Fruit fly (Drosophila melanogaster) Kc167 (cell line): ENCODE results near the gene Sfp24Bb.

Experiments
- Myc ChIP-seq: fragments of >200 bp; optimal IDR thresholded peaks from 2 replicates; lab custom pipeline; 2017; ENCODE audit warnings: missing external identifiers
- Sin3A ChIP-seq: fragments of >200 bp; optimal IDR thresholded peaks from 2 replicates; lab custom pipeline; 2018; ENCODE audit warnings: missing external identifiers
- h ChIP-seq: fragments of >200 bp; optimal IDR thresholded peaks from 3 replicates; lab custom pipeline; 2018; ENCODE audit warnings: missing external identifiers
- insv ChIP-seq: fragments of >200 bp; optimal IDR thresholded peaks from 3 replicates; lab custom pipeline; 2018; ENCODE audit warnings: missing external identifiers
- psq ChIP-seq: fragments of >200 bp; optimal IDR thresholded peaks from 2 replicates; lab custom pipeline; 2017; ENCODE audit warnings: missing external identifiers
- ttk ChIP-seq: sonication (Bioruptor generic); optimal IDR thresholded peaks from 2 replicates; lab custom pipeline; 2017; ENCODE audit warnings: missing external identifiers

Sfp24Bb gene

DNA sequence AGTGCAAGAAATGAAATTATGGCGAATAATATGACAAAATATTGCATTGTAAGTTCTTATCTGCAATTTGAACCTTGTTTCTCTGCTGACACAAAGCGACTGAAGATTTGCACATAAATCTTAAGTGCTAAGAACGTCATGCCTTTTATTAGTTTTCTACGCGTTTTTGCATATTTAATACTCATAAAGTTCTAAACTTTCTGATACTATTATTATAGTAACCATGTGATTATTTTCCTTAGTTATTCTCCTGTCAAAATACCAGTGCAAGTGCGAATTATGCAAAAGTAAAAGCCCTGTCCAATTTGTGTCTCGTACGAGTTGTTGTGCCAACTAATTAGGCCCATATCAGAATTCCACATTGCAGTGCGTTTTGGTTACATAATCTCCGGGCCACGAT lies 906 bp upstream of the Sfp24Bb start, which contains the start of gene Sfp24Bc:
TSS of gene Sfp24Bc (minus strand) at position 101 of the 400 bp plus-strand sequence.
- TF ChIP-seq h (lab: Kevin White, UChicago) = no peak
- TF ChIP-seq Sin3A = no peak
- TF ChIP-seq Myc (lab: Kevin White, UChicago) = no peak
- TF ChIP-seq psq = no peak
- no peak for TF ChIP-seq ttk (lab: Kevin White, UChicago)
- TF ChIP-seq insv (lab: Kevin White, UChicago) = no peak

DNA sequence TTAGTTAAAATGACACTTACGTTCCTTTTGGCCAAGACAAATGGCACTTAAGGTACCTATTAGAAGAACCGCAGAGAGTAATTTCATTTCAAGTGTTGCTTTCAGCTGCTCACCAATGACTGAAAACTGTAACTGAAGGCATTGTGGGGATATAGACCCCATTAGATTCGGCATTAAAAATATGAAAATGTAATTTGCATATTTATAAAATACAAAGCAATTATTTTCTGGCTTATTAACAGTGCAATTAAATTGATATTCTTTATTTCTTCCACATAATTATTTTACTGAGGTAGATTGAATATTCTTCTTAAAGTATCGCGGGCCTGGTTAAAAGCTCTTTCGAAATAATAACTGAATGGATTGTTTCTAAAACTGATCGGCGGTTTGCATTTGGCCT lies 541 bp downstream of the Sfp24Bb start, which contains the start of gene Sfp24Bd:
TSS of gene Sfp24Bd (minus strand) at position 101 of the 400 bp plus-strand sequence.
- no peak for TF ChIP-seq Sin3A
- no peak for TF ChIP-seq psq
- no peak for TF ChIP-seq insv (lab: Kevin White, UChicago)
- TF ChIP-seq h (lab: Kevin White, UChicago) = no peak
- no peak for TF ChIP-seq Myc (lab: Kevin White, UChicago)
- no peak for TF ChIP-seq ttk (lab: Kevin White, UChicago)

DNA sequence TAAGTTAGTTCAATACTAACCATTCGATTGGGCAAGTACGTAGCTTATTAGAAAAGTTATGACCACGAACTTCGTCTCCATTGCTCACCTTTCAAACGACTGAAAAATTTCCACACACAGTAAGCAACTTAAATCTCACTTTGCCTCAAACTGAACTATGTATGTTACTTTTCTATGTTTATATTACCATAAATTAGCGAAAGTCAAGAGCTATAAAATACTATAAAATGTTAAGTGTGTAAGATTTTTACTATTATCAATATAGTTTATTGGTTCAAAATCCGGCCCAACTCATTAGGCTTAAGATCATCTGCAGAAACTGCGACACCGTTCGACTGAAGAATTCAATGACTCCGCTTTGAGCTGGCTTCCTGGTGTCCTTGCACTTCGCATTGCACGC lies 1.1 kb downstream of the Sfp24Bb start, which contains the start of gene Sfp24Ba:
TSS of gene Sfp24Ba (minus strand) at position 101 of the 400 bp plus-strand sequence.
- TF ChIP-seq Myc (lab: Kevin White, UChicago) = no peak

DNA sequence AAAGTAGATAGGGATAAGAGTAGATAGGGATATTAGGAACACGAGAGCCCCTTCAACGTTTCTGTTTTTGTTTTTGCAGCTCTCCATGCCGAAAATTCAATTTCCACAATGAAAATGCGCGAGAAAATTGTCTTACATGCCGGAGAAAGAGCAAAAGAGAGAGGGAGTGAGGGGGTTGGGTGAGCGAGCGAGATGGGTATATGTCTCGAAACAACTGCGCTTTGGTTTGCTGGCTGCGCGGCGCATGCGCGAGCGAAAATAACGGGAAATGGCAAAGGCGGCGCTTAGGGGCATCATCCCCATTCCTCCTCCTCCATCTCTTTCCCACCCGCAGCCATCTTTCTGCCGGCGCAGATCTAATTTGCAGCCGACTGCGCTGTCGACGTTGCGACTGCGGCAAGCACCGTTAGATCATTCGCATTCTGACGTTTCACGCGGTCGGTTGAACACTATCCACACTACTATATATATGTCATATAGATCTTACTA lies 7.2 kb downstream of the Sfp24Bb start, which contains the start of gene Drgx:
TSS of gene Drgx (plus strand) at position 439 of the 489 bp plus-strand sequence.
- no peak for TF ChIP-seq insv (lab: Kevin White, UChicago)
- no peak for TF ChIP-seq ttk (lab: Kevin White, UChicago)
- no peak for TF ChIP-seq h (lab: Kevin White, UChicago)
- no peak for TF ChIP-seq Sin3A
- no peak for TF ChIP-seq psq
- no peak for TF ChIP-seq Myc (lab: Kevin White, UChicago)

DNA sequence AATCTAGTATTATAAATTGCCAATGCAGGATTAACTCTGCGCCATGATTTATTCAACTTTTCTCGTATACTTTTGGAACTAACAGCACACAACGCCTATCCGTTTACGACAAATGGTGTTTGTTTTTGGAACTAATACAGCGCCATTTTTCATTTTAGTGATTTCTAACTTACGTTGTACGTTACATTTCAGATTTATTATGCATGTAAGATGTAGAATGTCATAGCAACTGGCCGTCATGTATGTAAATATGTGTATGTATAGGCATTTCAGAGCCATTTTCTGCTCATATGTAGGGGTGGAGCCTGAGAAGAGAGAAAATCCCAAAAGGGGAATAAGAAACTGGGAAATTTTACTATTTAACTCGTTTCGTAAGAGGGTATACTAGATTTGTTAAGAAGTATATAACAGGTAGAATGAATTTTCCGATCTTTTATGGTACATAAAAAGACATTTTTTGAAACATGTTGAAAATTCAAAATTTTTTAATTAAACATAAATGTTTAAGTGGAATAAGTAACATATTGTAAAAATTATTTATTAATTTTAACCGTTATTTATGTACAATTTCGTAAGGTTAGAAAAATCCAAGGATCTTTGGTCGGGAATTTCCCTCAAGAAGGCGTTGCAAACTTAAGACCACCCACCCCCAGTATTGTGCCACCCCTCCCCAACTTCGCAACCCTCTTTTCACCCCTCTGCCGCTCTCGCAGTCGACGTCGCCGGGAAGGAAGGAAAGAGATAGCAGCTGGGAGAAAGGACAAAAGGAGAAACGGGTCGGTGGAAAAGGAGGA lies 12.0 kb downstream of the Sfp24Bb start:
- TF ChIP-seq h (lab: Kevin White, UChicago) (no peak), ttk (lab: Kevin White, UChicago) (no peak), psq (no peak), insv (lab: Kevin White, UChicago) (no peak), Sin3A (no peak), Myc (lab: Kevin White, UChicago) (no peak)

DNA sequence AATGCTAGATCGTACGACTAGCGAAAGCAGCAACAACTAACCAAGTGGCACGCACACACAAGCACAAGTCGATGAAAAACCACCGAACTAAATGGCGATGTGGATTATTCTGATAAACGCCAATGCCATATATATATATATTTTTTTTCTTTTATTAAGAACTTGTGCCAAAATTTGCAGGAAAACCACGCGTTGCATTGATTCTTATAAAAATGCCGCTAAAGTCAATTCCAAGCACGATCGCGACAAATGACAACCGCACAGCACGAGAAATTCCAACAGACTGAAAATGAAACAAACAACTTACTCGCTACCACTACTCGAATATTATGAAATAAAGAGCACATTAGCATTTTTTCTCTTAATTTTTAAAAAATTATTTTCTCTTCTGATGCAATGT lies 12.9 kb downstream of the Sfp24Bb start, which contains the start of gene for:
TSS of gene for (minus strand) at position 287 of the 400 bp plus-strand sequence.
- no peak for TF ChIP-seq psq
- no peak for TF ChIP-seq insv (lab: Kevin White, UChicago)
- TF ChIP-seq Sin3A = no peak
- no peak for TF ChIP-seq Myc (lab: Kevin White, UChicago)
- TF ChIP-seq h (lab: Kevin White, UChicago) = no peak
- no peak for TF ChIP-seq ttk (lab: Kevin White, UChicago)

DNA sequence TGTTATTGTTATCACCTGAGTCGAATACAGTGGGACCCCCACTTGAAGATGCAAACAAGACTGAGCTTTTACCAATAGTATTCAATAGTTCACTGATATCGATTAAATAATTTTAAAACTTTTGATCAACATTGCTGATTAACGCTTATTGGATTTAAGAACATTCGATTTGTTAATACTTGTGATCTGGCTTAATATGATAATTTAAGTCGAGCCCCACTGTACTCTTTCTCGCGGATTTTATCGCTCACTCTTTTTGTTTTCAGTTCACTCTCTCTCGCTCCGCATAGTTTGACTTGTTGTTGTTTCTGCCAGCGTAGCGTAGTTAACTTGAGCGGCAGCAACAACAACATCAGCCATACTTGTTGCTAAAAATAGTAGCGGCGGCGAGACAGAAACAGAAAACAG lies 13.9 kb downstream of the Sfp24Bb start:
- TF ChIP-seq Myc (lab: Kevin White, UChicago) (no peak), ttk (lab: Kevin White, UChicago) (no peak), h (lab: Kevin White, UChicago) (no peak), insv (lab: Kevin White, UChicago) (no peak), psq (no peak), Sin3A (no peak)

DNA sequence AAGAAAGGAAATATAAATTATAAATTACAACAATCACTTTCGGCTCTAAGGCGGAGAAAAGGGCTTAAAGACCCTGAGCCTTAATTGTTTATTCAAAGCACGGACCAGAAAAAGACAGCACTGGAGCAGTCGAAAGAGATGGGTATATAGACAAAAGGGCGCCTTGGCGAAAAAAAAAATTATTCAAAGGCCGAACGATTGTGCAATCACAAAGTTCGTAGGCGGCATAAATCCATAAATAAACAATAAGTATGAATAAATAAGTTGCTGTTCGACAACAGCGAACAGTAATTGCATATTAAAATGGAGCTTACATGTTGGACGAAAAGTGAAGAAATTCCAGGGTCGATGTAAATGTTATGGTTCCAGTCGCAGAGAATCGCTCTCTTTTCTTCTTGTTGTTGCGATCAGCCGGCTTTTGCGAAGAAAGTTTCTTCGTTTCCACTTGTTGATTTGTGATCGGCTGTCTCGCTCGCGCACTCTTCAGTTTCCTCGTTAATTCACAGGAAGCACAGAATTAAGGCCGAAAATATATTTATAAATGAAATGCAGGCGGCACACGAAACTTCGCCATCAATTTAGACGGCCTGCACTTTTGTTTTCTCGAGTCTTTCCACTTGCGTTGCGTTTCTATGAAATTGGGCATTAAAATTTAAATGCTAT lies 14.5 kb downstream of the Sfp24Bb start:
- TF ChIP-seq psq (no peak), Myc (lab: Kevin White, UChicago) (no peak), h (lab: Kevin White, UChicago) (no peak), ttk (lab: Kevin White, UChicago) (no peak), insv (lab: Kevin White, UChicago) (no peak)

DNA sequence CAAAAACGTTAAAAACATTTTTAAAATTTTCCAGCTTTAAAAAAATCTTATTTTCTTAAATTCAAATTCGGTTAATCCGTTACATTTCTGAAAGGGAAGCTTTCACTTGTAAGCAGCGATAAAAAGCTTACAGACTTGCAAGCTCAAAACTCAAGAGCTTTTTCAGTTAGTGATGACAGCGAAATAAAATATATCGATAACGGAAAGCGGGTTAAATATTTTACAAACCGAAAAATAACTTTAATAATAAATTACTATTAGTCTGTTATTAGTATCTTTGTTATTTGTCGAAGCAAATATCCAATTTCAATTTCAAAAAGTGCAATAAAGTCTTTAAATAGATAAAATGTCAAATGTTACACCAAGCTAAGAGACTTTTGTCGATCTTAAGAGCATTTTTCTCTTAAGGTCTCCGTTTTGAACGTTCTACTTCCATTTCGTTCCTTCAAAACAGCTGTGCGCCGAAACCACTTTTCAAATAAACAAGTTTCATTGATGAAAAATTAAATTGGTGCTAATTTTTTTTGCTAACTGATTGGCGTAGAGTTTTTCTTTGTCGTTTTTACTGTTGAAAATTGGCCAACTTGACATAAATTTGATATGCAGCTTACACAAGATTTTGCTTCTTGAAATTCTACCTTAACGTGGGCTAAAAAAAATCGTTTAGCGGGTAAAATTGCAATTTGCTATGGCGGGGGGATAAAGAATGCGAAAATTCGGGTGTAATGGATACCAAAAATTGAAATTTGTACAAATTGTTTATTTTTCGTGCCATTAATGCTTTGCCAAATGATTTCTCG lies 21.2 kb downstream of the Sfp24Bb start:
- TF ChIP-seq psq (no peak), h (lab: Kevin White, UChicago) (no peak), ttk (lab: Kevin White, UChicago) (no peak), Sin3A (no peak), Myc (lab: Kevin White, UChicago) (no peak), insv (lab: Kevin White, UChicago) (no peak)

DNA sequence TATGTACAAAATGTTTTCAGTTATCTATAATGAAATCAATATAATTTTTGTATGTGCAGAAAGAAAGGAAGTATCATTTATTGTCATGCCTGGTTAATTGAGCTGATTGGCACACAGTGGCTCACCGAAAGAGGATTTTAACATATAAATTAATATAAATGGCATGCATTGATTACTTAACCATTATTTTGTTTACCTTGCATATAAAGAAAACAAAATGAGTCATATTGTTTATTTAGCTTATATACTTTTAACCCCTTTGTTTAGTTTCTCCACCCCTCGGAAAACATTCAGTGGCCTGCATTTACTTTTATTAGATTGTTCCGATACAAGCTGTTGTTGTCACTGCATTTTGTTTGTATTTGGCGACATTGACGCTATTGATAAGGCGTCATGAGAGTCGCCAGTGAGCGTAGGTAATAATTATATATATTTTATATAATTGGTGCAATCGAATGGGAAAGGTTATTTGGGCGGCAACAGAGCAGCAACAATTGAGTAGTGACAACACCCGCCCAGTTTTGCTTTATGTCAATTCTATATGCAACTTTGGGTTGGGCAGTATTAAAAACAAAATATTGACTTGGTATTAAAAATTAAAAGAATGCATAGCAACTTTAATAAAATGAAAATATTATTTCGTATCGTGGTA lies 21.9 kb downstream of the Sfp24Bb start:
- TF ChIP-seq h (lab: Kevin White, UChicago) (no peak), ttk (lab: Kevin White, UChicago) (no peak), psq (no peak), insv (lab: Kevin White, UChicago) (no peak), Sin3A (no peak), Myc (lab: Kevin White, UChicago) (no peak)

DNA sequence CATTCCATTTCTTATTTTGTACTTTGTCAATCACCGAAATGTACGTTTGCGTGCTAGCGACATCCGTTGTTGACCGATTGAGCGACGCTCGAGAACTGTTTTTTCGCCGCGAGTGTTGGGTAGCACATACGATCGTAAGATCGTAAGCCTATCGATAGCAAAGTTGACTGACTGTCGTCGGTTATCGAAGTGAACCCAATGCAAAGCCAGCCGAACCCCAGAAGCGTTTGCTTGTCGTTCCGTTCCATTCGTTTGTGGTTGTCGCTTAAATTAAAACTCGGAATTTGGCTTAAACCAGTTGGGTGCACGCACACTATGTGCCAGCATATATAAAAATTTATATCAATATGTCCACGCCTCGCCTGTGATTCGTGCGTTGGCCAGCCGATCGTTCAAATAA lies 23.5 kb downstream of the Sfp24Bb start:
- TF ChIP-seq psq (no peak), h (lab: Kevin White, UChicago) (no peak), Myc (lab: Kevin White, UChicago) (no peak), insv (lab: Kevin White, UChicago) (no peak), ttk (lab: Kevin White, UChicago) (no peak), Sin3A (no peak)
